Fruit fly (Drosophila melanogaster): ENCODE results near the gene CG32240.

DNA sequence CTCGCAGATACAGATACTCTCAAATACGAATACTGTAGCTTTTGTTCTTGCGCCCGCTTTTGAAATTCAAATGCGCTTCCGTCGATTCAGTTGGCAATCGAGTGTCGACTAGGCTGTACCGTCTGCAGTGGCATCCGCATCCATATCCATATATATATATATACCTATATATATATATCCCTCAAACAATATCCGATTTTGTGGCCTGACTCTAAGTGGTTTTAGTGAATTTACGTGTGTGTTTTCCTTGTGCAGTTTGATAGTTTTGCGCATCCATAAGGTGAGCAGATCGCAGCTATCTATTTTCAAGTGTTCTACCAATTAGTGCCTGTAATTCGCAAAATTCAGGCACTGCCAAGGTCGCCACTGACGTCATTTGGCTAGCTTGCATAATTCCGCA is 33.1 kb upstream of the CG32240 start:
- no peak for TF ChIP-seq kah (GFP tag; optimal IDR thresholded peaks at IDR 0.05)
- no peak for TF ChIP-seq CG32772 (GFP tag; IDR thresholded peaks at IDR 0.05)
- TF ChIP-seq aop (GFP tag; IDR thresholded peaks at IDR 0.05), result no peak
- no peak for TF ChIP-seq scrt (GFP tag; optimal IDR thresholded peaks at IDR 0.05)
- no peak for TF ChIP-seq knrl (GFP tag; IDR thresholded peaks at IDR 0.05; ENCODE audit: partially characterized antibody)
- TF ChIP-seq Asciz (GFP tag; optimal IDR thresholded peaks at IDR 0.05), result no peak
- no peak for TF ChIP-seq CG7745 (tag; optimal IDR thresholded peaks at IDR 0.05)

All from whole organism, embryonic.